Worm (Caenorhabditis elegans): ENCODE results near the gene set-14.

set-14 gene

DNA sequence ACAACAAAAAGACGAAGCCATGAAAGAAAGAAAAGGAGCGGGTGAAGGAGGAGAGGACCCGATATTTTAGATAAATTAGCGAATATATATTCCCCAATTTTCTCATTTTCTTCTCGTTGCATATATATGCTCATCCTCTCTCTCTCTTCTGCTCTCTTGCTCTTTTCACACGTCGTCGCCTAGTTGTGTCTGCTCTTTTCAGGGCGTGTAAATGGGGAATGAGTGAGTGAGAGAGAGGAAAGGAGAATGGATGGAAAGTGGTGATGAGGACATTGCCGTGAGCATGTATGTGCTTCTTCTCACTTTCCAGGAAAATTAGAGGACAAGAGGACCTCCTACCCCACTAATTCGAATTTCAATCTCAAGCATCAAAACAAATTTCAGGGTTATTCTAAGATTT lies 40.6 kb downstream of the set-14 start:
- no peak for TF ChIP-seq lin-13 (GFP tag; optimal IDR thresholded peaks at IDR 0.05)

DNA sequence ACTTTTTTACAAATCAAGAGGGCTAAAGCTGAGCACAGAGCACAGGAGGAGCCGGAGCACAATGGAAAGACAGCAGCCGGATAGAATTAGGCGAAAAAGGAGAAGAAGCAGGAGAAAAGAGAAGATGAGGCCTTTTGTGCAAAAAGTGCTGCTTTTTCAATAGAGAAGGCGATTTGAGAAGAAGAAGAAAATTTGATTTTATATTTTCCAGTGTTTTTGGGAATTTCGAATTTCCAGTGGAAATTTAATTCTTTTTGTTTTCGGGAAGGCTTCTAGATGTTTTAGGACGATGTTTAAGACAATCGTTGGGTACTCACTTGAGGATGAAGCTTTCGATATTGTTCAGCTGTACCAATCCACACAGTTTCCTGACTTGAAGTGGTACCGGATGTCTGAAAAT lies 42.4 kb downstream of the set-14 start:
- TF ChIP-seq fkh-10 (GFP tag; optimal IDR thresholded peaks at IDR 0.05) (peak; percentile 77), nhr-6 (tag; optimal IDR thresholded peaks at IDR 0.05) (no peak)

DNA sequence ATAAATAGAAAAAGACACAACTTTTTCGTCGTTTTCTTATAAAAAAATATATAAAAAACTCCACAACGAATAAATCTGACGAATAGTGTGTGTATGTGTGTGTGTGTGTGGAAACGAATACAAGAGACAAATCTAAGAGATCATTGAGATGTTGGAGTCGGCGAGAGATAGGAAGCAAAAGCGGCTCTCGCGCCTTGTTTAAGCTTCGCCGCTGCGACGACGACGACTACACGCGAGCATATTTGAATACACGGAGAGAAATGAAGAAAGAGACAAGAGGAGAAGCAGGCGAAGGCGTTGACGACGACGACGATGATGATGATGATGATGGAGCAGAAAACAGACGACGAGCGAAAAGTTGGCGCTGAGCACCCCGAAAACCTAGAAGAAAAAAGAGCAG lies 51.3 kb downstream of the set-14 start:
- TF ChIP-seq mes-2 (tag; optimal IDR thresholded peaks at IDR 0.05; ENCODE audit: poor library complexity, severe bottlenecking), result no peak
- no peak for TF ChIP-seq zfp-2 (tag; optimal IDR thresholded peaks at IDR 0.05)
- TF ChIP-seq Y48G9A.11 (GFP tag; IDR thresholded peaks at IDR 0.05), result no peak
- no peak for TF ChIP-seq dpl-1 (GFP tag; optimal IDR thresholded peaks at IDR 0.05)
- TF ChIP-seq nhr-41 (GFP tag; IDR thresholded peaks at IDR 0.05), result no peak
- TF ChIP-seq T26A8.4 (GFP tag; IDR thresholded peaks at IDR 0.05), result no peak
- TF ChIP-seq mep-1 (tag; optimal IDR thresholded peaks at IDR 0.05), result peak; percentile 31
- TF ChIP-seq nhr-237 (tag; optimal IDR thresholded peaks at IDR 0.05), result no peak
- no peak for TF ChIP-seq mdt-29 (GFP tag; IDR thresholded peaks at IDR 0.05)
- TF ChIP-seq nhr-25 (tag; optimal IDR thresholded peaks at IDR 0.05; ENCODE audit: borderline replicate concordance, insufficient read depth), result no peak
- TF ChIP-seq ztf-7 (tag; optimal IDR thresholded peaks at IDR 0.05), result no peak
- TF ChIP-seq nhr-28 (tag; optimal IDR thresholded peaks at IDR 0.05), result no peak
- no peak for TF ChIP-seq ceh-62 (tag; optimal IDR thresholded peaks at IDR 0.05)
- TF ChIP-seq nhr-6 (tag; optimal IDR thresholded peaks at IDR 0.05), result no peak
- TF ChIP-seq dmd-9 (GFP tag; IDR thresholded peaks at IDR 0.05), result no peak
- TF ChIP-seq ceh-44 (GFP tag; IDR thresholded peaks at IDR 0.05), result no peak
- TF ChIP-seq nhr-48 (tag; optimal IDR thresholded peaks at IDR 0.05), result no peak
- peak in 1 of 2 experiments; percentile 25 for TF ChIP-seq mdl-1 (tag; optimal IDR thresholded peaks at IDR 0.05)
- no peak for TF ChIP-seq nhr-111 (GFP tag; optimal IDR thresholded peaks at IDR 0.05)
- TF ChIP-seq daf-8 (GFP tag; IDR thresholded peaks at IDR 0.05), result no peak
- TF ChIP-seq cey-2 (tag; optimal IDR thresholded peaks at IDR 0.05; ENCODE audit: borderline replicate concordance, insufficient read depth), result no peak
- TF ChIP-seq dmd-6 (GFP tag; IDR thresholded peaks at IDR 0.05), result no peak
- no peak for TF ChIP-seq Y5F2A.4 (GFP tag; optimal IDR thresholded peaks at IDR 0.05)
- TF ChIP-seq F44E2.7 (GFP tag; IDR thresholded peaks at IDR 0.05), result no peak
- no peak for TF ChIP-seq unc-130 (GFP tag; optimal IDR thresholded peaks at IDR 0.05)
- no peak for TF ChIP-seq lin-39 (tag; optimal IDR thresholded peaks at IDR 0.05)
- peak; percentile 68; the same call in 1 of the 2 replicates for TF ChIP-seq hmg-1.1 (GFP tag; IDR thresholded peaks at IDR 0.05)
- TF ChIP-seq php-3 (GFP tag; IDR thresholded peaks at IDR 0.05), result no peak
- no peak for TF ChIP-seq F26F4.8 (GFP tag; conservative IDR thresholded peaks at IDR 0.05)
- no peak for TF ChIP-seq ZK546.5 (tag; optimal IDR thresholded peaks at IDR 0.05)
- no peak for TF ChIP-seq ZK337.2 (GFP tag; IDR thresholded peaks at IDR 0.05)
- TF ChIP-seq aha-1 (tag), result peak; percentile 91
- TF ChIP-seq saeg-2 (GFP tag; IDR thresholded peaks at IDR 0.05), result no peak
- no peak for TF ChIP-seq lir-3 (tag; optimal IDR thresholded peaks at IDR 0.05)
- no peak for TF ChIP-seq jun-1 (tag; optimal IDR thresholded peaks at IDR 0.05)
- no peak for TF ChIP-seq unc-39 (tag; optimal IDR thresholded peaks at IDR 0.05)
- TF ChIP-seq ctbp-1 (GFP tag; IDR thresholded peaks at IDR 0.05), result no peak
- TF ChIP-seq fos-1 (tag; optimal IDR thresholded peaks at IDR 0.05), result no peak
- TF ChIP-seq madf-5 (GFP tag; IDR thresholded peaks at IDR 0.05), result no peak
- no peak for TF ChIP-seq zag-1 (tag; optimal IDR thresholded peaks at IDR 0.05)
- TF ChIP-seq nhr-11 (tag; optimal IDR thresholded peaks at IDR 0.05), result no peak
- no peak for TF ChIP-seq tra-1 (GFP tag; IDR thresholded peaks at IDR 0.05)
- no peak for TF ChIP-seq spr-3 (GFP tag; optimal IDR thresholded peaks at IDR 0.05)
- peak; percentile 3 for TF ChIP-seq F37D6.2 (tag; optimal IDR thresholded peaks at IDR 0.05)
- TF ChIP-seq T20F7.1 (GFP tag; optimal IDR thresholded peaks at IDR 0.05), result no peak
- no peak for TF ChIP-seq zfp-3 (GFP tag; conservative IDR thresholded peaks at IDR 0.05)
- TF ChIP-seq lin-29 (GFP tag; IDR thresholded peaks at IDR 0.05), result no peak

Data from whole organism, L4 larva.